Worm (Caenorhabditis elegans): ENCODE data around the gene F15H10.10.

ce11 chrV:10432607-10433006 is 15.8 kb upstream of the F15H10.10 start:
- TF ChIP-seq scrt-1 (GFP tag; IDR thresholded peaks at IDR 0.05) (no peak), ceh-36 (tag; optimal IDR thresholded peaks at IDR 0.05) (no peak)

All from whole organism, early embryonic.